Fruit fly (Drosophila melanogaster) whole organism, embryonic: Measurements from ENCODE around the gene CG13032.

ENCODE experiments used
- Abd-B ChIP-seq: fragments of 200-800 bp; sonication (Bioruptor generic); optimal IDR thresholded peaks from 2 replicates; lab custom pipeline; 2018; ENCODE audit warnings: missing biosample characterization, mild to moderate bottlenecking, missing genetic modification characterization, moderate library complexity
- Atf6 ChIP-seq: fragments of 200-800 bp; sonication (Bioruptor generic); IDR thresholded peaks from 2 replicates; pipeline ENCODE4 v1.3.6; 2022; ENCODE audit warnings: missing biosample characterization, missing genetic modification characterization
- BEAF-32 ChIP-seq: fragments of 200-800 bp; sonication (Bioruptor generic); optimal IDR thresholded peaks from 3 replicates; lab custom pipeline; 2017; ENCODE audit warnings: missing biosample characterization, missing genetic modification characterization, mild to moderate bottlenecking, moderate library complexity, missing genetic modification reagents
- CG10462 ChIP-seq: fragments of 200-800 bp; sonication (Bioruptor generic); optimal IDR thresholded peaks from 2 replicates; lab custom pipeline; 2016; ENCODE audit warnings: missing biosample characterization, missing genetic modification characterization
- CG10959 ChIP-seq: fragments of 200-800 bp; sonication (Bioruptor generic); IDR thresholded peaks from 2 replicates; pipeline ENCODE4 v1.3.6; 2022; ENCODE audit warnings: missing biosample characterization, missing genetic modification characterization
- CG11093 ChIP-seq: fragments of 200-800 bp; sonication (Bioruptor generic); IDR thresholded peaks from 3 replicates; pipeline ENCODE4 v1.3.6; 2022; ENCODE audit warnings: missing biosample characterization, missing genetic modification characterization
- CG12744 ChIP-seq: fragments of 200-800 bp; sonication (Bioruptor generic); optimal IDR thresholded peaks from 2 replicates; lab custom pipeline; 2016; ENCODE audit warnings: missing biosample characterization, missing genetic modification characterization
- CG14667 ChIP-seq: fragments of 200-800 bp; sonication (Bioruptor generic); IDR thresholded peaks from 2 replicates; pipeline ENCODE4 v1.3.6; 2022; ENCODE audit warnings: missing biosample characterization, missing genetic modification characterization
- CG15269 ChIP-seq: fragments of 200-800 bp; sonication (Bioruptor generic); optimal IDR thresholded peaks from 2 replicates; lab custom pipeline; 2018; ENCODE audit warnings: missing biosample characterization, mild to moderate bottlenecking, missing genetic modification characterization, moderate library complexity
- CG16815 ChIP-seq: fragments of 200-800 bp; sonication (Bioruptor generic); optimal IDR thresholded peaks from 3 replicates; lab custom pipeline; 2017; ENCODE audit warnings: missing biosample characterization, mild to moderate bottlenecking, missing genetic modification characterization
- CG17359 ChIP-seq: fragments of 200-800 bp; sonication (Bioruptor generic); optimal IDR thresholded peaks from 3 replicates; lab custom pipeline; 2018; ENCODE audit warnings: missing biosample characterization, mild to moderate bottlenecking, missing genetic modification characterization, moderate library complexity
- CG17912 ChIP-seq: fragments of 200-800 bp; sonication (Bioruptor generic); optimal IDR thresholded peaks from 2 replicates; lab custom pipeline; 2018; ENCODE audit warnings: missing biosample characterization, mild to moderate bottlenecking, missing genetic modification characterization
- CG1832 ChIP-seq: fragments of 200-800 bp; sonication (Bioruptor generic); optimal IDR thresholded peaks from 2 replicates; lab custom pipeline; 2017; ENCODE audit warnings: missing biosample characterization, mild to moderate bottlenecking, missing genetic modification characterization, inconsistent platforms
- CG2678 ChIP-seq: fragments of 200-800 bp; sonication (Bioruptor generic); optimal IDR thresholded peaks from 3 replicates; lab custom pipeline; 2019; ENCODE audit warnings: missing biosample characterization, mild to moderate bottlenecking, missing genetic modification characterization, moderate library complexity
- CG3281 ChIP-seq: fragments of 200-800 bp; sonication (Bioruptor generic); optimal IDR thresholded peaks from 3 replicates; lab custom pipeline; 2017; ENCODE audit warnings: missing biosample characterization, mild to moderate bottlenecking, missing genetic modification characterization
- CG34224 ChIP-seq: fragments of 200-800 bp; sonication (Bioruptor generic); IDR thresholded peaks from 3 replicates; pipeline ENCODE4 v1.3.6; 2022; ENCODE audit warnings: missing biosample characterization, missing genetic modification characterization; ENCODE audit not compliant: partially characterized antibody
- CG7786 ChIP-seq: fragments of 200-800 bp; sonication (Bioruptor generic); optimal IDR thresholded peaks from 2 replicates; lab custom pipeline; 2016; ENCODE audit warnings: missing biosample characterization, missing genetic modification characterization
- CG8388 ChIP-seq: fragments of 200-800 bp; sonication (Bioruptor generic); optimal IDR thresholded peaks from 2 replicates; lab custom pipeline; 2019; ENCODE audit warnings: missing biosample characterization, mild to moderate bottlenecking, missing genetic modification characterization, moderate library complexity
- CG8924 ChIP-seq: fragments of 200-800 bp; optimal IDR thresholded peaks from 3 replicates; lab custom pipeline; 2019; ENCODE audit warnings: missing biosample characterization, mild to moderate bottlenecking, missing genetic modification characterization, moderate library complexity
- D19A ChIP-seq: fragments of 200-800 bp; optimal IDR thresholded peaks from 3 replicates; lab custom pipeline; 2019; ENCODE audit warnings: missing biosample characterization, mild to moderate bottlenecking, missing genetic modification characterization, moderate library complexity
- Dip3 ChIP-seq: fragments of 200-800 bp; sonication (Bioruptor generic); optimal IDR thresholded peaks from 3 replicates; lab custom pipeline; 2016; ENCODE audit warnings: missing biosample characterization, missing genetic modification characterization
- Dll ChIP-seq: fragments of 200-800 bp; sonication (Bioruptor generic); IDR thresholded peaks from 4 replicates; pipeline ENCODE4 v1.3.6; 2022; ENCODE audit warnings: missing biosample characterization, missing genetic modification characterization; ENCODE audit not compliant: partially characterized antibody
- Elba2 ChIP-seq: fragments of 200-800 bp; sonication (Bioruptor generic); optimal IDR thresholded peaks from 3 replicates; lab custom pipeline; 2016; ENCODE audit warnings: missing biosample characterization, missing genetic modification characterization
- H2.0 ChIP-seq: fragments of 200-800 bp; sonication (Bioruptor generic); IDR thresholded peaks from 2 replicates; pipeline ENCODE4 v1.3.6; 2022; ENCODE audit warnings: missing biosample characterization, missing genetic modification characterization
- Hr3 ChIP-seq: fragments of 200-800 bp; sonication (Bioruptor generic); optimal IDR thresholded peaks from 3 replicates; lab custom pipeline; 2016; ENCODE audit warnings: missing biosample characterization, missing genetic modification characterization
- Lhr ChIP-seq: fragments of 200-800 bp; sonication (Bioruptor generic); optimal IDR thresholded peaks from 3 replicates; lab custom pipeline; 2017; ENCODE audit warnings: mild to moderate bottlenecking, missing biosample characterization, missing genetic modification reagents, missing genetic modification characterization
- Med ChIP-seq: fragments of 200-800 bp; sonication (Bioruptor generic); peaks from one replicate; lab custom pipeline; 2016; ENCODE audit warnings: missing biosample characterization, missing genetic modification characterization, mild to moderate bottlenecking, inconsistent platforms, moderate library complexity
- Myb ChIP-seq: fragments of 200-800 bp; sonication (Bioruptor generic); optimal IDR thresholded peaks from 2 replicates; lab custom pipeline; 2016; ENCODE audit warnings: missing biosample characterization, missing genetic modification characterization
- Pdp1 ChIP-seq, 2 experiments: fragments of 200-800 bp; sonication (Bioruptor generic); optimal IDR thresholded peaks; 3 replicates each; lab custom pipeline; 2016; ENCODE audit warnings: missing biosample characterization in 2 of 2, missing genetic modification characterization in 2 of 2, mild to moderate bottlenecking in 1 of 2, moderate library complexity in 1 of 2
- Poxn ChIP-seq: fragments of 200-800 bp; sonication (Bioruptor generic); IDR thresholded peaks from 2 replicates; pipeline ENCODE4 v1.3.6; 2022; ENCODE audit warnings: missing biosample characterization, missing genetic modification characterization
- Scr ChIP-seq: fragments of 200-800 bp; sonication (Bioruptor generic); IDR thresholded peaks from 2 replicates; pipeline ENCODE4 v1.3.6; 2022; ENCODE audit warnings: missing biosample characterization, missing genetic modification characterization; ENCODE audit not compliant: partially characterized antibody
- Sox102F ChIP-seq: fragments of 200-800 bp; sonication (Bioruptor generic); optimal IDR thresholded peaks from 2 replicates; lab custom pipeline; 2018; ENCODE audit warnings: missing biosample characterization, mild to moderate bottlenecking, missing genetic modification characterization, moderate library complexity
- amos ChIP-seq: fragments of 200-800 bp; sonication (Bioruptor generic); IDR thresholded peaks from 2 replicates; pipeline ENCODE4 v1.3.6; 2022; ENCODE audit warnings: missing biosample characterization, missing genetic modification characterization; ENCODE audit not compliant: partially characterized antibody
- ase ChIP-seq: fragments of 200-800 bp; sonication (Bioruptor generic); IDR thresholded peaks from 3 replicates; pipeline ENCODE4 v1.3.6; 2022; ENCODE audit warnings: missing biosample characterization, missing genetic modification characterization
- crol ChIP-seq: fragments of 200-800 bp; sonication (Bioruptor generic); IDR thresholded peaks from 2 replicates; pipeline ENCODE4 v1.3.6; 2022; ENCODE audit warnings: missing biosample characterization, missing genetic modification characterization
- en ChIP-seq: fragments of 200-800 bp; sonication (Bioruptor generic); optimal IDR thresholded peaks from 2 replicates; lab custom pipeline; 2016; ENCODE audit warnings: missing biosample characterization, missing genetic modification characterization
- gem ChIP-seq: fragments of 200-800 bp; sonication (Bioruptor generic); optimal IDR thresholded peaks from 2 replicates; lab custom pipeline; 2019; ENCODE audit warnings: missing biosample characterization, mild to moderate bottlenecking, missing genetic modification characterization, moderate library complexity
- hkb ChIP-seq, 2 experiments: fragments of 200-800 bp in 1 of 2; fragments of >200 bp in 1 of 2; sonication (Bioruptor generic) in 1 of 2; IDR thresholded peaks in 1 of 2; optimal IDR thresholded peaks in 1 of 2; 2 replicates each; pipeline versions ENCODE4 v1.3.6 to Lab custom; 2017 to 2022; ENCODE audit warnings: missing biosample characterization in 1 of 2, missing genetic modification characterization in 1 of 2
- kni ChIP-seq: fragments of 200-800 bp; sonication (Bioruptor generic); optimal IDR thresholded peaks from 3 replicates; lab custom pipeline; 2017; ENCODE audit warnings: mild to moderate bottlenecking, missing biosample characterization, missing genetic modification reagents, missing genetic modification characterization
- lmd ChIP-seq: fragments of 200-800 bp; sonication (Bioruptor generic); IDR thresholded peaks from 2 replicates; pipeline ENCODE4 v1.3.6; 2022; ENCODE audit warnings: missing biosample characterization, missing genetic modification characterization
- p53 ChIP-seq: fragments of 200-800 bp; sonication (Bioruptor generic); optimal IDR thresholded peaks from 2 replicates; lab custom pipeline; 2016; ENCODE audit warnings: missing biosample characterization, missing genetic modification characterization
- pnt ChIP-seq: fragments of 200-800 bp; sonication (Bioruptor generic); optimal IDR thresholded peaks from 3 replicates; lab custom pipeline; 2016; ENCODE audit warnings: missing biosample characterization, missing genetic modification characterization
- pum ChIP-seq: fragments of 200-800 bp; sonication (Bioruptor generic); optimal IDR thresholded peaks from 2 replicates; lab custom pipeline; 2016; ENCODE audit warnings: missing biosample characterization, missing genetic modification characterization
- sna ChIP-seq: fragments of 200-800 bp; sonication (Bioruptor generic); IDR thresholded peaks from 2 replicates; pipeline ENCODE4 v1.3.6; 2022; ENCODE audit warnings: missing biosample characterization, missing genetic modification characterization; ENCODE audit not compliant: partially characterized antibody
- sr ChIP-seq: fragments of 200-800 bp; sonication (Bioruptor generic); IDR thresholded peaks from 3 replicates; pipeline ENCODE4 v1.3.6; 2022; ENCODE audit warnings: missing biosample characterization, missing genetic modification characterization
- sug ChIP-seq: fragments of 200-800 bp; optimal IDR thresholded peaks from 2 replicates; lab custom pipeline; 2019; ENCODE audit warnings: missing biosample characterization, mild to moderate bottlenecking, missing genetic modification characterization, moderate library complexity
- unpg ChIP-seq: fragments of 200-800 bp; sonication (Bioruptor generic); optimal IDR thresholded peaks from 3 replicates; lab custom pipeline; 2018; ENCODE audit warnings: missing biosample characterization, mild to moderate bottlenecking, missing genetic modification characterization, moderate library complexity
- wek ChIP-seq: fragments of 200-800 bp; sonication (Bioruptor generic); optimal IDR thresholded peaks from 3 replicates; lab custom pipeline; 2018; ENCODE audit warnings: missing biosample characterization, mild to moderate bottlenecking, missing genetic modification characterization, moderate library complexity
- zfh1 ChIP-seq: fragments of 200-800 bp; sonication (Bioruptor generic); IDR thresholded peaks from 3 replicates; pipeline ENCODE4 v1.3.6; 2022; ENCODE audit warnings: missing biosample characterization, missing genetic modification characterization

The CG13032 gene

DNA sequence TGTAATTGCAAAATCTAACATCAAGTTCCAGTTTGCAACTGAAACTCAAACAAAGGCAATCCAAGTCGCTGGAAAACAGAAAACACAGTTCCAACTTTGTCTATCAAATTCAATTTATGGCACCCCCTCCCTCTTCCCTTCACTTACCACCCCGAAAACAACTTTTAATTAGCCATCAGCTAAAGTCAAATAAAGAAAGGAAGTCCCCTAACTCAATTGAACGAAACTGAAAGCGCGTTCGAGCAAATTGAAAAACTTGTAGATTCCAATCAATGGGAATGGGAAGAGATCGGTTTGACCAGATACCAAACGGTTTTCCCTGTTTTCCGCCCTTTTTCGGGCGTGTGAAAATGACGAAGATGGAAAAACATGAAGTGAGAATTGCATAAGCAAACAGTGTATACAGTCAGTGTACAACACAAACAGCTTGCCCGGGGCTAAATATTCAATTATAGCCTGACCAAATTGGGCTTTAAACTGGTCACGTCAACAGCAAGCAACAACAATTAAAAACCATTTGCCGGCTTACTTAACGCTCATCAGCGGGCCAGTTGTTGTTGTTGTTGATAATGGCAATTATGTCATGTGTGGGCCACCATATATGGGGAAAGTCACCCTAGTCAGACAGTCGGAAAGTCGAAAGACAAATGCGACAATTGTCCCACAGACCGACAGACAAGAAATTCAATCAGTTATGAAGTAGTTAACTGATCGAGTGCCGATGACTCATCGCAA is 25.7 kb downstream of the CG13032 start (continued):
- TF ChIP-seq Hr3 (no peak), unpg (no peak), H2.0 (GFP tag; lab: Robert Waterston, UW) (no peak), kni (GFP tag; lab: Kevin White, UChicago) (peak; percentile 64), Atf6 (no peak), pnt (no peak), CG1832 (no peak), en (GFP tag; lab: Kevin White, UChicago) (no peak), gem (no peak), CG10959 (no peak), CG17359 (tag; lab: Kevin White, UChicago) (no peak), CG14667 (GFP tag; lab: Robert Waterston, UW) (no peak), sr (GFP tag; lab: Robert Waterston, UW) (no peak), BEAF-32 (GFP tag; lab: Kevin White, UChicago) (no peak), CG34224 (GFP tag; lab: Robert Waterston, UW) (no peak), Lhr (GFP tag; lab: Kevin White, UChicago) (no peak), CG8388 (no peak), Myb (GFP tag; lab: Kevin White, UChicago) (no peak), lmd (no peak), Med (GFP tag; lab: Kevin White, UChicago) (peak; percentile 71), CG15269 (tag; lab: Kevin White, UChicago) (peak; percentile 22), wek (GFP tag; lab: Kevin White, UChicago) (peak; percentile 29), CG2678 (peak; percentile 20), CG10462 (no peak), CG16815 (GFP tag; lab: Kevin White, UChicago) (no peak), Pdp1 (GFP tag; optimal IDR thresholded peaks at IDR 0.05; lab: Kevin White, UChicago) (peak in 1 of 2 experiments; percentile 75), sug (tag; lab: Kevin White, UChicago) (no peak), hkb (optimal IDR thresholded peaks at IDR 0.05; lab: Kevin White, UChicago) (no peak), hkb (GFP tag; IDR thresholded peaks at IDR 0.05; lab: Robert Waterston, UW) (no peak), CG7786 (GFP tag; lab: Kevin White, UChicago) (no peak), Poxn (GFP tag; lab: Robert Waterston, UW) (0 out of 2 replicates have a peak, but pooled peaks have one; percentile 11), amos (no peak), Abd-B (GFP tag; lab: Kevin White, UChicago) (no peak), ase (0 out of 3 replicates have a peak, but pooled peaks have one; percentile 12), p53 (GFP tag; lab: Kevin White, UChicago) (no peak), CG11093 (GFP tag; lab: Robert Waterston, UW) (no peak), crol (GFP tag; lab: Robert Waterston, UW) (peak; percentile 64), CG12744 (GFP tag; lab: Kevin White, UChicago) (no peak), D19A (tag; lab: Kevin White, UChicago) (no peak), sna (GFP tag; lab: Robert Waterston, UW) (no peak), CG3281 (GFP tag; lab: Kevin White, UChicago) (no peak), Dll (GFP tag; lab: Robert Waterston, UW) (no peak), zfh1 (GFP tag; lab: Robert Waterston, UW) (no peak), Scr (no peak), pum (no peak), Sox102F (GFP tag; lab: Kevin White, UChicago) (no peak), CG8924 (tag; lab: Kevin White, UChicago) (no peak), Elba2 (GFP tag; lab: Kevin White, UChicago) (no peak), Dip3 (GFP tag; lab: Kevin White, UChicago) (no peak), CG17912 (no peak)
